Fruit fly (Drosophila melanogaster) whole organism, larva: ENCODE measurements around the gene regucalcin.
A peak's percentile ranks its signal among the peaks of the same experiment; 100 is the strongest.

ENCODE experiments used
- noc ChIP-seq: fragments of 200-800 bp; sonication (Bioruptor generic); optimal IDR thresholded peaks from 3 replicates; lab custom pipeline; 2019; ENCODE audit warnings: missing biosample characterization, mild to moderate bottlenecking, missing genetic modification characterization, moderate library complexity

regucalcin gene

DNA sequence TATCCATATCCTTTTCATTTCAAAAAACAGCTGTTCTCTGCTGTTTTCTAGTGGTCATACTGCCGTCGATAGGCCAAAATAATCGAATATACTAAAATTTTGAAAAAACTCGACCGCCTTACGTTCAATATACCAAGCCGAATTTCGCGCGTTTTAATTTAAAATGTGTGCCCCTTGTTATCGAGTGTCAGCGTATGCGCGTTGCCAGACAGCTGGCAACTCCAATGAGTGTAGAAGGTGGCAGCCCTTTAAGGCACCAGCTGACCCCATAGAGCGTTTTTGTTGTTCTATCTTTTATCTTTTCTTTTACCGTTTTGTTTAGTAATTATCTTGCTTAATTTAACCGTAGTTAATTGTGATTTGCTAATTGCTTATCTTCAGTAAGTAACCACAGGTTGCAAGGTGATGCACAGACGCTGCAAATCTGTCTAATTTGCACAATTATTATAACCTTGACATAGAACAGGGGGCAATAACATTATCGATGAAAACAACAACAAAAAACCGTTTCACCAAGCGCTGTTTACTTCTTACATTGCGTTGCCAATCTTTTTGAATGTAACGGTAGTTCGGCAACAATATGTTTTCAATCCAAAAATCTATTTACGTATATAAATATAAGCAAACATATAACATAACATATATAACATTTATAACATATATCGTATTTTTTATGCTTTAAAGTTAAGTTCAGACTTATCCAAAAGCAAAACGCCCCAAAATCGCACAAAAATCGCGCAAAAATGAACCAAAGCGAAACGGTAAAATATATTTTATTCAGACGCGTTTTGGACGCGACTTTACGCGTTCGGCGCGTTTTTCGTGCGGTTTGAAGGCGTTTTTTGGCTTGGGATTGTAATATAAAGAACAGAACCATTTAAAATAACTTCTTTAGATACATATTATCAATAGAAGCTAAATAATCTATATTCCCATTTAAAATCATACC lies at the start of gene regucalcin, which contains the start of gene CG1492:
TSS of gene regucalcin (plus strand) at position 229 of the 949 bp plus-strand sequence.
TSS of gene CG1492 (minus strand) at position 63 of the 949 bp plus-strand sequence.
- no peak for TF ChIP-seq noc (tag; lab: Kevin White, UChicago)

DNA sequence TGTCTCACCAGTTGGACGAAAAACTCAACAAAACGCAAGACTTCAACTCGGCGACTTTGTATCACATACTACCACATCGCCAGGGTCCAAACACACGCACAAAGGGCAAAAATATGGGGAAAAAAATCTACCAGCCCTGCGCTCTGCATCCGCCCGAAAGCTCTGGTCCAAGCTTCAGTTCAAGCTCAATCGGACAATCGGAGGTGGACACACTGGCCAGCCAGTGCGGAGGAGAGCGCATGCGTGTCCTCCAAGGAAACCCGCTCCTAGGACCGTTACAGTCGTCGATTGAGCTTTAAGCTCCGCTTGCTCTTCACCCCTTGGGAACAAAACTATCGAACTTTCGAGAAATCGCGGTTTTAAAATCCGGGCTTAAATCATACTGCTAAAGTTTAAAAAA lies 28.3 kb upstream of the regucalcin start:
- no peak for TF ChIP-seq noc (tag; lab: Kevin White, UChicago)

DNA sequence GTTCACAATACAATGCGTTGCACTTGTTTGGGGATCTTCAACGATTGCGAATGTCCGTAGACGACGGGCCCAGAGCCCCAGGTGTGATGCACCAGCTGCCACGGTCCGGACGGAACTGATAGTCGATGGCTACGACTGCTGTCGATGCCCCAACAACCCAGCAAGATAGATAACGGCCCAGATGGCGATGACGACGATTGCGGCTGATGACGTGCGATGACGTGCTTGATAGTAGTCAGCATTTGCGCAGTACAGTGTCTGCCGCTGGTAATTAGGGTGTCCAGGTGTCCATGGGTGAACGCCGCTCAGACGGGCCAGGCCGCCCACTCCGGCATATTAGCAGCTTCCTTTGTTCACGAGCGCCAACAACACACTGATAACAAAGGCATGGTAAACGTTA lies 27.2 kb upstream of the regucalcin start, which contains the start of gene cac:
TSS of gene cac (minus strand) at position 101 of the 400 bp plus-strand sequence.
- no peak for TF ChIP-seq noc (tag; lab: Kevin White, UChicago)

DNA sequence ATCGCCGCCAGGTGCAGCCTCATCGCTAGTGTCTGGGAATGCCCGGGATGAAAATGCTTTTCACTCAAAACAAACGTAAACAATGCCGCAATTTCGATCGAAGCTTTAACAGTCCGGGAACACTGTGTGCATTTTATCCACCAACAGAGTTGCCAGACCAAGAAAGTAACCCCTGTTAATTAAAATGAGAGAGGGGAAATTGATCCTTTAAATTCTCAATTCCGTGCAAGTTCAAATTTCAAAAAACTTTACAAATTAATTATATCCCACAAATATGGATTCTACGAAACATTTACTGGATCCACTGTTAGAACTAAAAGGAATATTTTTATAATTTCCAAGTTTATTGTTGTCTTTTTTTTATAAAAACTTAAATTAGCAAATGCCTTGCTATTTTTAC lies 24.5 kb upstream of the regucalcin start, which contains the start of gene gd:
TSS of gene gd (minus strand) at position 101 of the 400 bp plus-strand sequence.
- TF ChIP-seq noc (tag; lab: Kevin White, UChicago), result no peak

DNA sequence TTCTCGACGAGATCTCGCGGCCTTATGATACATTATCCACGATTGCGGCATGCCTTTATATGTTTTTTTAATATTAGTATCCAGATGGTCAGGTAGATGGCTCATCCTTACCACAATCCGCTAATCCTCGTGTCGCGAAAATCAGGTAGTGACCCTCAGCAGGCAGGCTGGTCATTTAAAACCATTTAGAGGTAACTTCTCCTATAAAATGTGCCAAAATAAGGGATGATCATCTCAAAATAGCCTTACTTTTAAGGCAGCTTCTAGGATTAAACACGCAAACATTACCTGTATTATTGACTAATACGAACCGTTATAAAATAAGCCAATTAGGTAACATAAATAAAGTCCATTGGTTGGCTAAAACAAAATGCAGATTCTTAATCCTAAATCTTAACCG lies 23.3 kb upstream of the regucalcin start, which contains the start of gene tsg:
TSS of gene tsg (minus strand) at position 37 of the 400 bp plus-strand sequence.
- no peak for TF ChIP-seq noc (tag; lab: Kevin White, UChicago)

DNA sequence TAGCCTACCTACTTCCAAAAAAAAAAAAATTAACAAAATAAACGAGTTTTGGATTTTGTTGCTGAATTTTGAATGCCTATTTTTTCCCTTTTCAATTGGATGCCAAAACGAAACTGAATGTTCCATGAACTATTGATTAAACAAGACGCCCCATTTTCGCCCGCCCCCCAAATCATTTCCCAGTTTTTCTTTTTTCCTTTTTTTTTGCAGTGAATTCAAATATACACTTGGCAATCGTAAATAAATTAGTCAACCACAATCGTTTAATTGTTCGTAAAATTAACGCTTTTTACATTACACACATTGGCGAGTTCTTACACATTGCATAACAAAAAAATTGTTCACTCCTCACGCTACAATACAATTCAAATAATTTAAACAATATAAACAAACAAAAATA lies 19.5 kb upstream of the regucalcin start, which contains the start of gene CG18130:
TSS of gene CG18130 (minus strand) at position 101 of the 400 bp plus-strand sequence.
- no peak for TF ChIP-seq noc (tag; lab: Kevin White, UChicago)

DNA sequence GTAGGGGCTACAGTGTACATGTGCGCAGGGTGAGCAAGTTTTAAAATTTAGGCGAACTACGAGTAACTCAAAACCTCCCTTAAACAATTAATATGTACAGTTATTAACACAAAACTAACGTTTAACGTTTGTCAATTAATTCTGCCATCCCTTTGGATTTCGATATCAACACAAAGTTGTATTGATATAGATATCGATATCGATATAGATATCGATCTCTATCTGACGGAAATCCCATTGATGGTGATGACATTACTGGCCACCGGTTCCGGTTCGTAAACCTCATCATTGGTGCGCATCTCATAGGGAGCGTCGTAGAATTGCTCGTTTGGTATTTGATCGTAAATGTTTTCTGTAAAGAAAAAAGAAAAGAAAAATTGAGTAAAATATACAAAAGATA lies 18.9 kb upstream of the regucalcin start:
- TF ChIP-seq noc (tag; lab: Kevin White, UChicago), result no peak

DNA sequence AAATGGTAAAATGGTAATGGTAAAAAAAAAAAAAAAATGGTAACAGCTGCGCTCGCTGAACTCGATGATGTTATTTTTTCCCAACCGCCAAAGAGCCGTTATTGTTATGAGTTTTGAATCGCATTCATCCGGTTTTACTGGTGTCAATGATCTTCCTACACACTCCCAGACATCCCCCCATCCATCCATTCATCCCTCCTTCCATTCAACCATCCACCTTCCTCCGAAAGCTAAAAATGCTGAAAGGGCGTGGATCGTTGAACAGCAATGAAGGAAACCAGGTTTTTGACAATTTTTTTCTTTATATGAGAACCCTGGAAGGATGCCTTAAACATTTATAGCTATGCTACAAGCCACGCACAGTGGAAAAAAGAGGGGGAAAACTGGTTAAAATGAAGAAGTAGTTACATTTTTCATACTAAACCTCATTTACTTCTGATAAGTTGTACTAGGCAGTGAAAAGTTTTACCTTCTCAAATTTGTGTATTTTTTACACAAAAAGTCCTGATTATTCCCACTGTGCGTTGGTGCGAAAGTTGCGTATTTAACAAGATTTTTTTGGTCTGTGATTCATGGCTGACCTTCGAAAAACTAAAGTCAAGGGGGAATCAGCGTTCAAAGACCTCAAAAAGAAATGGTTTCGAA lies 12.1 kb upstream of the regucalcin start:
- no peak for TF ChIP-seq noc (tag; lab: Kevin White, UChicago)

DNA sequence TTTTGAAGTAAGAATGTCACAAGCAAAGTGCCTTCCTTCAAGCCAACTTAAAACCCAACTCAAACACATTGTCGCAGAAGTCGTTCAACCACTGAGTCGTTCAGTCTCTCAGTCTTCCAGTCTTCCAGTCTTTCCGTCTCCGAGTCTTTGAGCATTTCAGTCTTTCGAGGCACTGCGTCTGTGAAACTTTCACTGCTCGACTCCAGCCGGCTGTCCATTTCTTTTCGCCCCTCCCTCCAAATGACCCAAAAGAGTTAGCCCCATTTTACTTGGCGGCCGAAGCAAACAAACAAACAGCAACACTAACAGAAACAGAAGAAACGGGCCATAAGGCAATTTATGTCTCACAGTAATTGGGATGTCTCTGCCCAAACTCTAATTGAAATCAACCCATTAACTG lies 11.2 kb upstream of the regucalcin start:
- no peak for TF ChIP-seq noc (tag; lab: Kevin White, UChicago)

DNA sequence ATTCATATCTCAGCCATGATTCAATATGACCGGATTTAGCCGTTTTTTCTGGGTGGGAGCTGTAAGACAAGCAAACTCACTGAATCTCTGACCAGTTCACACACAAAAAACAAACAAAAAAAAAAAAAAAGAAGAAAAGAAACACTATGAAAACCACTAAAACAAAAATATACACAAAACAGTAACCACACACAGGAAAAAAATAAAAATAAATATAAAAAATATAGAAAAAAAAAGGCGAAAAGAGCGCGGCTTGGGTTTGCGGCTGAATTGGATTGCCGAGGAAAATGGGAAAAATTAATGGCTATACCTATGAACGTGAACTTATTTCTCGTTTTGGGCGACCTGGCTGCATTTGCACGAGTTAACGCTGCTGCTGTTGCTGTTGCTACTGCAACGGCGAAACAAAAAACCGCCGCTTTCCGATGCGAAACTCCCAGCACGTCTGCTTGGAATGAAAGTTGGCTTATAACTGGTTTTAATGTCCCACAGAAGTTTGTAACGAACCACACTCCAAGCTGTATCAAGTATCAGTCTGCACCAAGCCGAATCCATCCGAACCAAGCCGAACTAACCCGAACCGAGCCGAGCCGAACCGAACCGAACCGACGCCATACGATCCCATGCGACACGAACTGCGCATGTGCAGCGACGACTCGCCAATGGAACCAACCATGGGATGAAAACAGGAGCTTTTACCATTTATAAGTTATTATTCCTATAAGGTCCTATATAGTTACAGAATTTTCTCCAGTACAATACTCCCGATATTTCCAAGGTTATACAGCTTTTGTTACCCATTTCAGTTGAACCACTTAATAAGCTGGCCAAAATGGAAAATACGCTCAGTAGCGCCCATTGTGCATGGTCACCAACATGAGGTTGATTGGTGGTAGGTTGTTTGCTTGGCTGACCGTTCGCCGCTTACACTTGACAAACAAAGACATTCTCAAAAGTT lies 8.5 kb upstream of the regucalcin start, which contains the start of gene fw:
TSS of gene fw (minus strand) at position 478 of the 958 bp plus-strand sequence.
- TF ChIP-seq noc (tag; lab: Kevin White, UChicago), result peak; percentile 42

DNA sequence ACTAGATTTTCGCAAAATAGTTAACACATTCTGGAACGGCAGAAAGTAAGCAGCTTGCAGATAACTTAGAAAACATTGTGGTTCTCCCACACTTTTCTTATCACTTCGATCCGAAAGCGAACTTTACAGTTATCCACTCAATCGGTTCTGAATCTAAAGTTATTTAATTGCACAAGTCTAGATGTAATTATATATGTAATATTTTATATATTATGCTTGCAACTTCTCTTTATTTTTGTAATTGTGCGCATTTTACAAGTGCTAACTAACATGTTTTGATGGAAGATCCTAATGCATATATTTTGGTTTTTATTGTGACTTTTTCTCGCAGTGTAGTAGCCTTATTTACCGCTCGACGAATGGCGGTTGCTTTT lies 7.8 kb upstream of the regucalcin start:
- peak; percentile 12 for TF ChIP-seq noc (tag; lab: Kevin White, UChicago)

DNA sequence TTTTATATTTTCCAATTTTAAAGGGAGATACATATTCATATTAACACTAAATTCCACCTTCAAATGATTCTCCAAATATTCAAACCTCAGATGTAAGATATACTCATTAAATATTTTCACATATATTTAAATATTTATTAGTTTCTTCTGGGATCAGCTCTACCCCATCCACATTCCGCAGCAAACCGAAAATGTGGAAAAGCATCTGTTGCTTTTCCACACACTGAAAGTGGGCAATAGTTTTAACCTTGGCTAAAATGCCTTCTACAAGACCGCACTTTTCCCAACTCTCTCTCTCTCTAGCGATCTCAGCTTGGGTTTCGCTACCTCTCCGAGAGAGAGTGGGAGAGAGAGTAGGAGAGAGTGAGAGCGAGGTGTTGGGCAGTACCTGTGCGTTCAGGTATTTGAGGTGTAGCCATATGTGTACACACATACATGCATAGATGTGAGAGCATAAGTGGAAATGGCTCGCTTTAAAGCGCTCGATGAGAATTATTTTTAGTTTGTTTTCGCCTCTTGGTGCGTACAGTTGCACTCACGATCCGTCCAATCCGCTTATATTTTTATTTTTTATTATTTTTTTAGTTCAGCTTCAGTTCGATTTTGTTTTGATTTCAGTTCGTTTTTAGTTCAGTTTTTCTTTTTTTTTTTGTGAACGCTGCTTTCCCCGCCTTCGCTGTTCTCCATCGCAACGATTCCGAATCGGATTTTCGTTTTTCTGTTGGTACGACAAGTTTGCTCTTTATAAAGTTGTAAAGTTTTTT lies 5.3 kb upstream of the regucalcin start, which contains the start of gene CG1806:
TSS of gene CG1806 (plus strand) at position 499 of the 764 bp plus-strand sequence.
- TF ChIP-seq noc (tag; lab: Kevin White, UChicago), result no peak

DNA sequence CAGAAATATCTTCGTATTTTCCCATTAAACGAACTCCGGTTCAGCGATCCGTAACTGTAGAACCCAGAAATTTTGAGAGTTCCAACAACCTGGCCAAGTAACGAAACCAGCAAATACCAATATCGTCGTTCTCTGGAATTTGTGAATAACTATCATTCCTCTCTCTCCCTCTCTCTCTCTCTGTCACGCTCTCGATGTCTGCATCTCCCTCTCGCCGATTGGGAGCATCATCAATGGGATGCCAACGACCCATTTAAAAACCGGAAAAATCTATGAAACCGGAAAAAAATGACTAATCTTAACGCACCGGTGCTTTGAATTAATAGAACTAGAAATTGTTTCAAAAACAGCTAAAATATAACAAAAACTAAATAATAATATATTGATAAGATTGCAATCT lies 4.6 kb upstream of the regucalcin start:
- TF ChIP-seq noc (tag; lab: Kevin White, UChicago), result no peak

DNA sequence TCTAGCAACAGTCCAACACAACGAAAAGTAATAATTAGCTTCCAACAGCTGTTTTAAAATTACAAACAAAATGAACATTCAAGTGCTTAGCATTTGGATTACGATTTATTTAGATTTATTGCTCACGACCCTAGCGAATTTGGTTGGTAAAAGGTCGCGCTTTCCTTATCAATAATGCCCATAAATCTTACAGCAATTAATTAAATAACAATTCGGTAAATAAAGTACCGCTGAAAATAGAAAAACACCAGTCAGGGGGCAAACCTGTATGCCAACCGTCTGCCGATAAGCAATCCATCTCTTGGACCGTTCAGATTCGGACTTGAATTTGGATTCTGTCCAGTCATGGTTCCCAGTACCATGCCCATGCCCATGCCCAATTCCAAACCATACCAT lies 919 bp downstream of the regucalcin start:
- peak; percentile 60 for TF ChIP-seq noc (tag; lab: Kevin White, UChicago)
